Fruit fly (Drosophila melanogaster): Measurements from ENCODE around the gene CG13077.
A peak's percentile ranks its signal among the peaks of the same experiment; 100 is the strongest.

DNA sequence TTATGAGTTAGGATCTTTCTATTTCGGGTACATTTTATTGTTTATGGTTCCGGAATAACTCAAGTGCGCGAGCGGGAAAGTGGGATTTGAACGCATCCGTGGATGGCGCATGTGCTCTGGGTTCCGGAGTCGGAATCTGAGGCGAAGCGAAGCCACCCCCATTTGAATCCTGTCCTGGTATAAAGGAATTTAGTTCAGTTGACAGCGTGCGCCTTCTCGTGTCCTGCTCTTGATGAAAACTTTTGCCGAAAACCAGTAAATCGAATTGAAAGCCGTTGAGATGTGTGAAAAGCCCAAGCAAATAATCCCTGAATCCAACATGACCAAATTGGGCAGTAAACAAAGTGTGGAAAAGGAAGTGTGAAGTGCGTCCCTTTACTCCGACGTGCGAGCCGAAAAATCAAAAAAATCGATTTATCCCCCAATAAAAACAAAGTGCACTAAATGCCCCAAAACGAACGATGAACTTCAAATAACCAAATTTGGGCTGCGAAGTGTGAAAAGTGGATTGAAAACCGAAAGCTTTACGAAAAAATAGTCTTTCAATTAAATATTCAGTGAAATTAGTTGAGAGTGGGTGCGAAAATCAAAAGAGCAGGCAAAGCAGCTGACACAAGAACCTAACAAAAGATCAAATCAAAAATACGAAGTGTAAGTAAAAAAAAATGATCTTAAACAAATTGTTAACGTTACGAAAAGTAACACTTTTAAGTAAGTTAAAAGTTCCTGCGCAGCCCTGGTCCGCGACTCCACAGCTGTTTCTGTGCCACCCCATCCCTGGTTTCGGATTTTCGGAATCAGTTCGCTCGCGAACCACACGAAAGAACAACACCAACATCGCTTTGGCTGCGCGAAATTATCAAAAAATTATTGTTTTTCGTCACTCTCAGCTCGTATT lies 21.0 kb downstream of the CG13077 start, which contains the start of gene Lar:
- TF ChIP-seq dac (GFP tag; optimal IDR thresholded peaks at IDR 0.05) = peak; percentile 45
- TF ChIP-seq CG3919 (GFP tag; optimal IDR thresholded peaks at IDR 0.05) = peak; percentile 70
- TF ChIP-seq CG15336 (GFP tag; IDR thresholded peaks at IDR 0.05) = peak; percentile 56; the same call in 1 of the 2 replicates
- TF ChIP-seq fkh (GFP tag; optimal IDR thresholded peaks at IDR 0.05) = no peak
- TF ChIP-seq CG8632 (GFP tag; optimal IDR thresholded peaks at IDR 0.05) = peak; percentile 32
- no peak; the same call in 2 of the 3 replicates for TF ChIP-seq CG6163 (GFP tag; IDR thresholded peaks at IDR 0.05)
- TF ChIP-seq Ets21C (GFP tag; optimal IDR thresholded peaks at IDR 0.05) = peak; percentile 40
- peak; percentile 26; the same call in 1 of the 2 replicates for TF ChIP-seq Gug (GFP tag; IDR thresholded peaks at IDR 0.05)
- TF ChIP-seq CG8319 (GFP tag; optimal IDR thresholded peaks at IDR 0.05) = no peak
- TF ChIP-seq Eip78C (GFP tag) = no peak
- TF ChIP-seq CG31627 (GFP tag; optimal IDR thresholded peaks at IDR 0.05) = peak; percentile 67

Data from whole organism, prepupa.